Worm (Caenorhabditis elegans): ENCODE measurements around the gene C11D2.3.

The C11D2.3 gene

ce11 chrIV:6140700-6141099 is 10.9 kb upstream of the C11D2.3 start:
- TF ChIP-seq lir-3 (tag; optimal IDR thresholded peaks at IDR 0.05; ENCODE audit: poor library complexity) (no peak), efl-1 (optimal IDR thresholded peaks at IDR 0.05) (no peak), efl-1 (GFP tag; optimal IDR thresholded peaks at IDR 0.05 in 1 of 2) (peak in 1 of 2 experiments; percentile 48)

- TF ChIP-seq fkh-8 (tag; optimal IDR thresholded peaks at IDR 0.05) (no peak), tlp-1 (tag; optimal IDR thresholded peaks at IDR 0.05) (no peak), nhr-11 (tag; optimal IDR thresholded peaks at IDR 0.05) (no peak), lin-14 (GFP tag; optimal IDR thresholded peaks at IDR 0.05) (no peak), blmp-1 (tag; optimal IDR thresholded peaks at IDR 0.05) (no peak), nhr-71 (tag; optimal IDR thresholded peaks at IDR 0.05) (no peak), unc-98 (GFP tag; IDR thresholded peaks at IDR 0.05) (no peak), xbp-1 (tag; optimal IDR thresholded peaks at IDR 0.05) (no peak), egl-27 (tag; optimal IDR thresholded peaks at IDR 0.05) (no peak), lin-39 (tag; optimal IDR thresholded peaks at IDR 0.05) (no peak), sox-4 (tag; optimal IDR thresholded peaks at IDR 0.05) (no peak), sptf-1 (tag; optimal IDR thresholded peaks at IDR 0.05) (no peak), mab-9 (GFP tag; IDR thresholded peaks at IDR 0.05) (no peak), snu-23 (GFP tag; optimal IDR thresholded peaks at IDR 0.05) (no peak), lin-35 (GFP tag; optimal IDR thresholded peaks at IDR 0.05) (no peak)
Observed at ce11 chrIV:6145984-6146383, 5.6 kb upstream of the C11D2.3 start.

ce11 chrIV:6149359-6149758 is 2.3 kb upstream of the C11D2.3 start:
- no peak for TF ChIP-seq dpl-1 (GFP tag; optimal IDR thresholded peaks at IDR 0.05)
- TF ChIP-seq elt-3 (tag; optimal IDR thresholded peaks at IDR 0.05), result no peak
- peak; percentile 49 for TF ChIP-seq fkh-8 (tag; optimal IDR thresholded peaks at IDR 0.05)
- peak; percentile 93 for TF ChIP-seq dsc-1 (tag; optimal IDR thresholded peaks at IDR 0.05)
- peak; percentile 33 for TF ChIP-seq pax-3 (tag; optimal IDR thresholded peaks at IDR 0.05)
- no peak for TF ChIP-seq fkh-10 (GFP tag; optimal IDR thresholded peaks at IDR 0.05)
- TF ChIP-seq ceh-63 (GFP tag; optimal IDR thresholded peaks at IDR 0.05), result no peak

ce11 chrIV:6155296-6155695 is 3.7 kb downstream of the C11D2.3 start, which contains the start of gene C11D2.7:
C11D2.7 (minus strand) TSS chrIV:6155396.
- TF ChIP-seq egl-13 (tag; optimal IDR thresholded peaks at IDR 0.05) (no peak), pag-3 (tag; optimal IDR thresholded peaks at IDR 0.05; ENCODE audit: borderline replicate concordance, insufficient read depth) (no peak)

- TF ChIP-seq dsc-1 (tag; optimal IDR thresholded peaks at IDR 0.05) (peak; percentile 75), nhr-90 (tag; optimal IDR thresholded peaks at IDR 0.05; ENCODE audit: poor library complexity) (peak; percentile 37), efl-3 (GFP tag; optimal IDR thresholded peaks at IDR 0.05) (no peak), efl-1 (optimal IDR thresholded peaks at IDR 0.05) (peak; percentile 61 to 74), efl-1 (GFP tag; optimal IDR thresholded peaks at IDR 0.05 in 1 of 2) (peak; percentile 64 to 93), lin-39 (tag; optimal IDR thresholded peaks at IDR 0.05) (no peak), mep-1 (tag; optimal IDR thresholded peaks at IDR 0.05) (peak; percentile 50), mdl-1 (tag; optimal IDR thresholded peaks at IDR 0.05) (peak in 1 of 2 experiments; percentile 73), F16B12.6 (tag; optimal IDR thresholded peaks at IDR 0.05) (peak; percentile 89), egl-27 (tag; optimal IDR thresholded peaks at IDR 0.05) (no peak), grh-1 (GFP tag; IDR thresholded peaks at IDR 0.05) (peak; percentile 52), elt-3 (tag; optimal IDR thresholded peaks at IDR 0.05) (no peak), snu-23 (GFP tag; optimal IDR thresholded peaks at IDR 0.05) (peak; percentile 73), hlh-17 (GFP tag; optimal IDR thresholded peaks at IDR 0.05; ENCODE audit: borderline replicate concordance) (no peak), swsn-7 (tag; optimal IDR thresholded peaks at IDR 0.05) (peak; percentile 57), skn-1 (tag; optimal IDR thresholded peaks at IDR 0.05) (peak; percentile 5), tbx-2 (tag; optimal IDR thresholded peaks at IDR 0.05) (peak; percentile 55), rnt-1 (tag; optimal IDR thresholded peaks at IDR 0.05) (peak; percentile 56), snpc-4 (tag; optimal IDR thresholded peaks at IDR 0.05) (peak; percentile 55), lsy-2 (tag; optimal IDR thresholded peaks at IDR 0.05) (peak; percentile 59 to 70), nhr-47 (tag; optimal IDR thresholded peaks at IDR 0.05) (peak; percentile 69), nhr-19 (GFP tag; conservative IDR thresholded peaks at IDR 0.05) (peak; percentile 51; the same call in 1 of the 2 replicates), unc-86 (tag; optimal IDR thresholded peaks at IDR 0.05) (peak; percentile 5), fkh-8 (tag; optimal IDR thresholded peaks at IDR 0.05) (no peak), unc-130 (tag; optimal IDR thresholded peaks at IDR 0.05) (peak; percentile 20), dpl-1 (GFP tag; optimal IDR thresholded peaks at IDR 0.05) (peak; percentile 29 to 74 (median 66)), C16A3.4 (tag; optimal IDR thresholded peaks at IDR 0.05) (peak; percentile 26)
Observed at ce11 chrIV:6156833-6157232, 5.2 kb downstream of the C11D2.3 start, which contains the start of gene C11D2.4. C11D2.4 (minus strand) TSS chrIV:6156960.

Measured in whole organism, L1 larva.